Worm (Caenorhabditis elegans) whole organism, midembryonic: ENCODE results near the gene natb-1.

Experiments
- T22C8.4 ChIP-seq: fragments of 200-800 bp; sonication (Bioruptor generic); IDR thresholded peaks from 2 replicates; pipeline ENCODE4 v1.3.6; 2022; ENCODE audit warnings: missing genetic modification characterization, missing compliant biosample characterization
- cog-1 ChIP-seq: sonication (generic microtip); optimal IDR thresholded peaks from 2 replicates; lab custom pipeline; 2016; ENCODE audit warnings: missing genetic modification characterization, missing compliant biosample characterization
- flt-1 ChIP-seq: fragments of 200-800 bp; sonication (Bioruptor generic); IDR thresholded peaks from 2 replicates; pipeline ENCODE4 v1.3.6; 2022; ENCODE audit warnings: missing genetic modification characterization, missing compliant biosample characterization
- med-1 ChIP-seq: sonication (generic microtip); optimal IDR thresholded peaks from 2 replicates; lab custom pipeline; 2017; ENCODE audit warnings: missing genetic modification characterization, mild to moderate bottlenecking, missing compliant biosample characterization, antibody characterized with exemption, missing genetic modification reagents; ENCODE audit not compliant: insufficient read depth
- ref-1 ChIP-seq: fragments of 200-800 bp; sonication (Bioruptor generic); conservative IDR thresholded peaks from 2 replicates; pipeline ENCODE4 v1.3.6; 2022; ENCODE audit warnings: missing genetic modification reagents, missing genetic modification characterization, missing compliant biosample characterization
- tab-1 ChIP-seq: fragments of 200-800 bp; sonication (Bioruptor generic); IDR thresholded peaks from 2 replicates; pipeline ENCODE4 v1.3.6; 2022; ENCODE audit warnings: missing genetic modification characterization, missing compliant biosample characterization
- ztf-29 ChIP-seq: fragments of 200-800 bp; sonication (Bioruptor generic); IDR thresholded peaks from 2 replicates; pipeline ENCODE4 v1.3.6; 2022; ENCODE audit warnings: missing genetic modification reagents, missing genetic modification characterization, missing compliant biosample characterization

DNA sequence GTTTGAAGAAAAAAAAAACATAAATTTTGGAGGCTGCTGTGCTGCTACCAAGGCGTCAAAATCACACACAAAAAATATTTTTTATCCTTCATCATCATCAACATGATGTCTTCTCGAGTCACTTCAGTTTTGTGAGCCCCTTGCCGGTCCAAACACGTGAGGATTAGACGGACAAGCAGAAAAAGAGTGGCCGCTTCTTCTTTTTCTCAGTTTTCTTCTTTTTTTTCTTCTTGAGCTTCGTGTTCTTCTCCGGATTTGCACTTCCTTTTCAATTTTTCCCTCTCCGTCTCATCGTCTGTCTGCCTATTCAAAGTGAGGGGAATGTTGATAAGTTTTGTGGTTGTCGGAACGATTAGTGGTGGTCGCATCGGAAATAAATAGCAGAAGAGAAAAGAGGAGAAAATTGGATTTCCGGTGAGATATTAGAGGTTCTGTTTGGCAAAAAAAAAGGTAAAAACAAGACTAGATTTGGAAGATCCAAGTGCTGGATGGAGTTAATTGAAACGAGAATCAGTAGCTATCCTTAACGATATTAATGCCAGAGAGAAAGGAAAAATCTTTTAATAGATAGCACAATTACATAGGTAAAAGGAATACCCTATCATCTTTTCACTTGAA, 2.8 kb downstream of the natb-1 start:
- TF ChIP-seq ztf-29 (GFP tag; lab: Robert Waterston, UW) (no peak), ref-1 (no peak), T22C8.4 (no peak), med-1 (GFP tag; lab: Kevin White, UChicago) (no peak), flt-1 (no peak), cog-1 (tag; lab: Kevin White, UChicago) (no peak), tab-1 (GFP tag; lab: Robert Waterston, UW) (no peak)
